Worm (Caenorhabditis elegans) whole organism, L4/young adult: ENCODE measurements around the gene F28F9.3.

Experiments
- W03F9.2 ChIP-seq: fragments of 150-350 bp; optimal IDR thresholded peaks from 2 replicates; lab custom pipeline; 2014; ENCODE audit warnings: missing biosample characterization, missing genetic modification characterization
- dao-5 ChIP-seq: sonication (generic microtip); optimal IDR thresholded peaks from 2 replicates; lab custom pipeline; 2016; ENCODE audit warnings: missing genotype, missing genetic modification characterization, moderate library complexity, missing compliant biosample characterization
- him-1 ChIP-seq: sonication (generic microtip); optimal IDR thresholded peaks from 2 replicates; lab custom pipeline; 2016; ENCODE audit warnings: missing genotype, missing genetic modification reagents, missing genetic modification characterization, missing compliant biosample characterization

DNA sequence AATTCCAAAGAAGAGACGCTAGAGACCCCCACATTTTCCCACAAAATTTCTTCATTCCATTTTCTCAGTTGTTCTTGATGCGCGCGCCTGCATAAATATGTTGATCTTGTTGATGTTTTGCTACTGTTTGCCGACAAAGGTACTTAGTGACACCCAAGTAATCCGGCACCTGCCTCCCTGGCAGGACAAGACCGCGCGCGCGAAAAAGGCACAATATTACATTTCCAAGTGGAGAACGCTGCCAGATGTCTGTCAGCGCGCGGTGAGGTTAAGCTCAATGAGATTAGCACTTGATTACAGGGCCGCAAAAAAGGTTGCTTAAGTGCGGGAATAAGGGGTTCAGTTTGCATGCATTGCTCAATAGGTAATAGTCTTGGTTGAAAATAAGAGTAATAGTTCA, 14.9 kb downstream of the F28F9.3 start:
- TF ChIP-seq him-1 (tag; lab: Kevin White, UChicago) = no peak
- no peak for TF ChIP-seq W03F9.2
- no peak for TF ChIP-seq dao-5 (tag; lab: Kevin White, UChicago)
